Worm (Caenorhabditis elegans): ENCODE data around the gene F52E1.2.

The F52E1.2 gene

DNA sequence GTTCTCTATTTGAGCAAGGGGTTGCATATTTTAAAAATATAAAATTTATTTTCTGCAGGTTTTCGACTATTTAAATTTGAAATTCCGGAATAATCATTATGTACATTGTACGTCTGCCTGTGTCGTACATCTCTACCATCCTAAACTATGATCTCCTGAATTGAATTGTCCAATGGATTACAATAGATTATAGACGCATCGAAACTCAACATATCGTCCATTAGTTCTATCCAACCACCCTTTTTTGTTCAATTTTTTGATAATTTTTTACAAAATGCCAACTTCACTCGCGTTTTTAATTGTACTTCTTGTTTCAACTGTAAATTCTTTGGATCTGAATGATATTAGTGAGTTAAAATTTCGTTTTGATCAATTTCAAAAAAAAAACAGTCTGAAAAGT is at the start of gene F52E1.2:
Gene F52E1.2 (plus strand): TSS at position 190 of the 400 bp plus-strand sequence.
- TF ChIP-seq mxl-1 (tag; optimal IDR thresholded peaks at IDR 0.05) (no peak), sptf-2 (GFP tag; optimal IDR thresholded peaks at IDR 0.05) (no peak), B0336.3 (GFP tag; IDR thresholded peaks at IDR 0.05) (no peak), chd-7 (tag; optimal IDR thresholded peaks at IDR 0.05) (no peak), F33H1.4 (GFP tag; IDR thresholded peaks at IDR 0.05) (no peak)

DNA sequence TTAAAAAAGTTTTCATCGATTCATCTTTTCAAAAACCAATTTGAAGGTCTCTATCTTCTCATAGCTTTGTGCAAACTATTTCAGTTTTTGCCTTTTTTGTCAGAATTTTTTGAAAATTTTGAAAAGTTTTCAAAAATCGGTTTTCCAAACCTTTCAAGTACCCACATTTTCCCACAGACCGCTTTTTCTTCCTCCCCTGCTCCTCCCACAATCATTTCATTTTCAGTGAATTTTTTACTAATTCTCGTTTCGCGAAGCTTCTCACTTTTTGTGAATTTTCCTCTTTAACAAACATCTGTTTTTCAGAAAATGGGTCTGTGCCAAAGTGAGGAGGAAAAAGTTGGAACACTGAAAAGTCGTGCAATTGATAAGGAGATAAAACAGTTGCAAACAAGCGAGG is 39.7 kb upstream of the F52E1.2 start, which contains the start of gene gpa-2:
Gene gpa-2 (plus strand): TSS at position 301 of the 400 bp plus-strand sequence.
- no peak for TF ChIP-seq bed-2 (GFP tag; IDR thresholded peaks at IDR 0.05)
- no peak for TF ChIP-seq aptf-2 (GFP tag; conservative IDR thresholded peaks at IDR 0.05)
- no peak for TF ChIP-seq cebp-1 (GFP tag; IDR thresholded peaks at IDR 0.05)
- TF ChIP-seq cebp-1 (tag; optimal IDR thresholded peaks at IDR 0.05), result no peak
- no peak for TF ChIP-seq akir-1 (GFP tag; optimal IDR thresholded peaks at IDR 0.05)
- no peak for TF ChIP-seq K12H6.12 (tag; optimal IDR thresholded peaks at IDR 0.05)
- TF ChIP-seq dpff-1 (tag; optimal IDR thresholded peaks at IDR 0.05), result no peak

DNA sequence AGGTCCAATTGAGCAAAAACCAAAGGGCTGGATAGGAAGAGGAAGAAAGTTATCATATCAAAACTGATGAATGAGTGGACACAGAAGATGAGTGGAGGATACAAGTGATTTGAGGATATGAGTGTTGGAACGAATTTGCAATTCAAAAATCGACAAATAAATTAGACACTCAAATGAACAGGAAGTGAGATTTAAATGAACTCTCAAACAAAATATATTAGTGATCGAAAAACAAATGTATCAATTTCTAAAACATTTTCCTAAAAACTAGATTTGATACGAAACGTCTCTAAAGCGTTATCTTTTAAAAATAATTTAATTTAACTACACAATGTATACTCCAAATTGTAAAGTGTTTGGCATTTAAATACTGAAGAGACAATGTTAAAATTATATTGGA is 35.0 kb upstream of the F52E1.2 start, which contains the start of gene F38E1.10:
Gene F38E1.10 (minus strand): TSS at position 101 of the 400 bp plus-strand sequence.
- TF ChIP-seq tbp1 (GFP tag; optimal IDR thresholded peaks at IDR 0.05), result no peak

DNA sequence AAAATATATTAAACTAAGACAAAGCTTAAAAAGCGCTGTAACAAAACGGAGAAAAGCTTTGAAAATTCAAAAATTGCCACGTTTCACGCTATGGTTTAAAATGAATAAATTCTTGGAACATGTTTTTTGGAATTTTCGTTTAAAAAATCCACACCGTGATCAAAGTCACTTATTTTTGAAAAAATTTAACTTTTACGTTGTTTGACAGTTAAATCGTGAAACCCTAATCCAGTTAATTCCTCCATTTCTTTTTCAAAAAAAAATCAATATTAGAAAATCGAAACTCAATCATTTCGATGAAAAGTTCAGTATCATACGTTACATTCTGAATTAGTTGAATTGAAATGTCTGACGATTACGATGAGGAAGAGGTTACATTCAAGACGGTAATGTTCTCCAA is 34.5 kb upstream of the F52E1.2 start, which contains the start of gene F38E1.3:
Gene F38E1.3 (plus strand): TSS at position 301 of the 400 bp plus-strand sequence.
- TF ChIP-seq hlh-12 (tag; optimal IDR thresholded peaks at IDR 0.05), result no peak
- TF ChIP-seq unc-62 (GFP tag; optimal IDR thresholded peaks at IDR 0.05), result no peak
- no peak for TF ChIP-seq bed-1 (GFP tag; IDR thresholded peaks at IDR 0.05)
- no peak for TF ChIP-seq snpc-3.4 (tag; optimal IDR thresholded peaks at IDR 0.05)
- no peak for TF ChIP-seq ceh-91 (GFP tag; IDR thresholded peaks at IDR 0.05)
- TF ChIP-seq hlh-26 (GFP tag; conservative IDR thresholded peaks at IDR 0.05), result no peak
- no peak for TF ChIP-seq aptf-3 (GFP tag; IDR thresholded peaks at IDR 0.05)
- no peak for TF ChIP-seq ZK185.1 (tag; optimal IDR thresholded peaks at IDR 0.05; ENCODE audit: poor library complexity, severe bottlenecking)
- TF ChIP-seq Y67H2A.10 (GFP tag; conservative IDR thresholded peaks at IDR 0.05), result no peak
- TF ChIP-seq zim-3 (tag; optimal IDR thresholded peaks at IDR 0.05), result no peak
- TF ChIP-seq let-607 (tag; optimal IDR thresholded peaks at IDR 0.05), result no peak
- TF ChIP-seq ceh-40 (GFP tag; IDR thresholded peaks at IDR 0.05), result no peak
- no peak for TF ChIP-seq B0019.2 (GFP tag; conservative IDR thresholded peaks at IDR 0.05)
- TF ChIP-seq dpff-1 (tag; optimal IDR thresholded peaks at IDR 0.05), result no peak
- TF ChIP-seq egl-44 (GFP tag; IDR thresholded peaks at IDR 0.05), result no peak
- no peak for TF ChIP-seq ztf-18 (tag; optimal IDR thresholded peaks at IDR 0.05)
- TF ChIP-seq madf-10 (tag; optimal IDR thresholded peaks at IDR 0.05), result no peak
- no peak for TF ChIP-seq C17E4.6 (GFP tag; IDR thresholded peaks at IDR 0.05)

DNA sequence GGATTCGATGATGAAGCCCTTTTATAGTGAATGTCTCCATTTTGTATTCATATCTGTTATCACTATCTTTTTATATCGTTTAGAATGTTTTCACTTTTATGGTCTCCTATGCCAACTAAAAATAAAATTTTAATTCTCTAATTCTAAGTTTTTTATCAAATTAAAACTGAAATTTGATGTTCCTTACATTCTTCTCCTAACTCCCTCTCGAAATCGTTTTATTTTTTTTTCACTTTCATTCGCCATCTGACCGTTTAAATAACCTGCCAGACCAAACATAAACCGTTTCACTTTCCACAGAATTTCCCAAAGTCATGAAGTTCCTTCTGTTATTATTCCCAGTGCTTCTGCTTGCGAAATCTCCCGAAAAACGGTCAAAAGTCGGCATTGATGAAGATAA is 31.2 kb upstream of the F52E1.2 start, which contains the start of gene F52E1.5:
Gene F52E1.5 (plus strand): TSS at position 301 of the 400 bp plus-strand sequence.
- TF ChIP-seq F10E7.11 (tag; optimal IDR thresholded peaks at IDR 0.05) (no peak), ama-1 (optimal IDR thresholded peaks at IDR 0.05) (no peak), ama-1 (GFP tag; optimal IDR thresholded peaks at IDR 0.05) (no peak), attf-5 (GFP tag; optimal IDR thresholded peaks at IDR 0.05) (no peak), egl-18 (GFP tag; IDR thresholded peaks at IDR 0.05) (no peak), somi-1 (GFP tag; optimal IDR thresholded peaks at IDR 0.05) (no peak), ceh-79 (tag; optimal IDR thresholded peaks at IDR 0.05) (no peak)
